Worm (Caenorhabditis elegans) whole organism, late embryonic: ENCODE data around the gene F40G9.18.
"Not testable (repeated sequence)": the region's sequence is repeated elsewhere in the genome, so short reads cannot be mapped to it uniquely, and the experiment has no call there.

Experiments used
- C08G9.2 ChIP-seq: sonication (generic microtip); optimal IDR thresholded peaks from 2 replicates; lab custom pipeline; 2016; ENCODE audit warnings: mild to moderate bottlenecking, missing genetic modification characterization, moderate library complexity, missing compliant biosample characterization
- C38D4.7 ChIP-seq: fragments of 200-800 bp; sonication (Bioruptor generic); optimal IDR thresholded peaks from 2 replicates; lab custom pipeline; 2018; ENCODE audit warnings: mild to moderate bottlenecking, missing genetic modification characterization, moderate library complexity, missing compliant biosample characterization
- K09A11.1 ChIP-seq: sonication (generic microtip); optimal IDR thresholded peaks from 2 replicates; lab custom pipeline; 2017; ENCODE audit warnings: antibody characterized with exemption, mild to moderate bottlenecking, missing genetic modification characterization, missing compliant biosample characterization; ENCODE audit not compliant: insufficient read depth
- T23F11.4 ChIP-seq: fragments of 200-800 bp; sonication (Bioruptor generic); optimal IDR thresholded peaks from 2 replicates; lab custom pipeline; 2018; ENCODE audit warnings: mild to moderate bottlenecking, missing genetic modification characterization, missing compliant biosample characterization
- Y22D7AL.16 ChIP-seq: sonication (generic microtip); optimal IDR thresholded peaks from 2 replicates; lab custom pipeline; 2016; ENCODE audit warnings: missing genetic modification characterization, missing compliant biosample characterization
- ceh-18 ChIP-seq: sonication (generic microtip); optimal IDR thresholded peaks from 2 replicates; lab custom pipeline; 2016; ENCODE audit warnings: missing genetic modification characterization, missing compliant biosample characterization
- ceh-22 ChIP-seq: sonication (generic microtip); optimal IDR thresholded peaks from 2 replicates; lab custom pipeline; 2017; ENCODE audit warnings: missing biosample characterization, missing genetic modification characterization
- ceh-31 ChIP-seq: sonication (generic microtip); optimal IDR thresholded peaks from 2 replicates; lab custom pipeline; 2016; ENCODE audit warnings: missing genetic modification characterization, missing compliant biosample characterization
- ceh-34 ChIP-seq: sonication (generic microtip); optimal IDR thresholded peaks from 2 replicates; lab custom pipeline; 2016; ENCODE audit warnings: mild to moderate bottlenecking, missing genetic modification characterization, missing compliant biosample characterization
- ceh-45 ChIP-seq: fragments of 200-800 bp; sonication (Bioruptor generic); IDR thresholded peaks from 2 replicates; pipeline ENCODE4 v1.3.6; 2022; ENCODE audit warnings: missing genetic modification reagents, missing genetic modification characterization, missing compliant biosample characterization
- ceh-48 ChIP-seq: sonication (generic microtip); optimal IDR thresholded peaks from 2 replicates; lab custom pipeline; 2016; ENCODE audit warnings: missing genetic modification characterization, inconsistent platforms, missing compliant biosample characterization
- ceh-6 ChIP-seq: fragments of 200-800 bp; sonication (Bioruptor generic); optimal IDR thresholded peaks from 2 replicates; lab custom pipeline; 2018; ENCODE audit warnings: mild to moderate bottlenecking, missing genetic modification characterization, missing compliant biosample characterization
- ceh-9 ChIP-seq: sonication (generic microtip); optimal IDR thresholded peaks from 2 replicates; lab custom pipeline; 2016; ENCODE audit warnings: mild to moderate bottlenecking, missing genetic modification characterization, inconsistent platforms, missing compliant biosample characterization
- che-1 ChIP-seq: sonication (generic microtip); optimal IDR thresholded peaks from 2 replicates; lab custom pipeline; 2016; ENCODE audit warnings: mild to moderate bottlenecking, missing genetic modification characterization, missing compliant biosample characterization
- dmd-4 ChIP-seq: sonication (generic microtip); optimal IDR thresholded peaks from 2 replicates; lab custom pipeline; 2016; ENCODE audit warnings: borderline replicate concordance, missing genetic modification characterization, missing compliant biosample characterization
- elt-4 ChIP-seq: sonication (generic microtip); optimal IDR thresholded peaks from 2 replicates; lab custom pipeline; 2016; ENCODE audit warnings: missing genetic modification characterization, missing compliant biosample characterization
- ets-4 ChIP-seq: sonication (generic microtip); optimal IDR thresholded peaks from 2 replicates; lab custom pipeline; 2016; ENCODE audit warnings: missing genetic modification characterization, missing compliant biosample characterization
- eyg-1 ChIP-seq: sonication (generic microtip); optimal IDR thresholded peaks from 2 replicates; lab custom pipeline; 2016; ENCODE audit warnings: missing genotype, missing genetic modification characterization, missing compliant biosample characterization
- fax-1 ChIP-seq: sonication (generic microtip); optimal IDR thresholded peaks from 2 replicates; lab custom pipeline; 2016; ENCODE audit warnings: missing genotype, missing genetic modification characterization, missing compliant biosample characterization
- fkh-10 ChIP-seq: fragments of 150-350 bp; optimal IDR thresholded peaks from 2 replicates; lab custom pipeline; 2014; ENCODE audit warnings: missing biosample characterization, missing genetic modification reagents, missing genetic modification characterization
- fkh-6 ChIP-seq: sonication (generic microtip); optimal IDR thresholded peaks from 2 replicates; lab custom pipeline; 2016; ENCODE audit warnings: missing genetic modification characterization, missing compliant biosample characterization
- gmeb-2 ChIP-seq: sonication (generic microtip); optimal IDR thresholded peaks from 2 replicates; lab custom pipeline; 2016; ENCODE audit warnings: missing genetic modification characterization, inconsistent platforms, missing compliant biosample characterization
- hlh-13 ChIP-seq: fragments of 200-800 bp; sonication (Bioruptor generic); optimal IDR thresholded peaks from 2 replicates; lab custom pipeline; 2018; ENCODE audit warnings: mild to moderate bottlenecking, missing genetic modification characterization, missing compliant biosample characterization
- hlh-30 ChIP-seq: sonication (generic microtip); optimal IDR thresholded peaks from 2 replicates; lab custom pipeline; 2017; ENCODE audit warnings: antibody characterized with exemption, missing genetic modification characterization, missing compliant biosample characterization; ENCODE audit not compliant: insufficient read depth
- hlh-6 ChIP-seq: sonication (generic microtip); optimal IDR thresholded peaks from 2 replicates; lab custom pipeline; 2016; ENCODE audit warnings: missing genotype, missing genetic modification characterization, missing compliant biosample characterization
- hlh-8 ChIP-seq: sonication (generic microtip); optimal IDR thresholded peaks from 2 replicates; lab custom pipeline; 2016; ENCODE audit warnings: missing genotype, missing genetic modification characterization, missing compliant biosample characterization
- madf-2 ChIP-seq: sonication (generic microtip); optimal IDR thresholded peaks from 2 replicates; lab custom pipeline; 2017; ENCODE audit warnings: missing genetic modification characterization, missing compliant biosample characterization
- mec-3 ChIP-seq: sonication (generic microtip); optimal IDR thresholded peaks from 2 replicates; lab custom pipeline; 2016; ENCODE audit warnings: borderline replicate concordance, missing genetic modification characterization, missing compliant biosample characterization
- nfya-1 ChIP-seq: sonication (generic microtip); optimal IDR thresholded peaks from 2 replicates; lab custom pipeline; 2017; ENCODE audit warnings: missing genetic modification characterization, mild to moderate bottlenecking, missing compliant biosample characterization, antibody characterized with exemption, moderate library complexity
- nhr-11 ChIP-seq: fragments of 150-350 bp; optimal IDR thresholded peaks from 2 replicates; lab custom pipeline; 2014; ENCODE audit warnings: missing biosample characterization, missing genetic modification characterization
- nhr-232 ChIP-seq: sonication (generic microtip); optimal IDR thresholded peaks from 2 replicates; lab custom pipeline; 2016; ENCODE audit warnings: missing genetic modification characterization, missing compliant biosample characterization
- odd-2 ChIP-seq: sonication (generic microtip); optimal IDR thresholded peaks from 2 replicates; lab custom pipeline; 2017; ENCODE audit warnings: antibody characterized with exemption, mild to moderate bottlenecking, missing genetic modification characterization, missing compliant biosample characterization
- pag-3 ChIP-seq: sonication (generic microtip); optimal IDR thresholded peaks from 2 replicates; lab custom pipeline; 2016; ENCODE audit warnings: missing compliant biosample characterization, missing genetic modification characterization, borderline replicate concordance
- pax-1 ChIP-seq: fragments of 150-350 bp; optimal IDR thresholded peaks from 2 replicates; lab custom pipeline; 2014; ENCODE audit warnings: missing biosample characterization, missing genetic modification characterization
- pha-2 ChIP-seq: sonication (generic microtip); optimal IDR thresholded peaks from 2 replicates; lab custom pipeline; 2017; ENCODE audit warnings: mild to moderate bottlenecking, missing genetic modification characterization, missing compliant biosample characterization
- pha-4 ChIP-seq: fragments of 150-350 bp; optimal IDR thresholded peaks from 2 replicates; lab custom pipeline; 2018; ENCODE audit warnings: missing biosample characterization, missing genetic modification reagents, missing genetic modification characterization
- pqm-1 ChIP-seq: sonication (generic microtip); optimal IDR thresholded peaks from 2 replicates; lab custom pipeline; 2016; ENCODE audit warnings: missing genetic modification characterization, missing compliant biosample characterization
- ref-2 ChIP-seq: sonication (generic microtip); optimal IDR thresholded peaks from 2 replicates; lab custom pipeline; 2016; ENCODE audit warnings: missing genetic modification characterization, missing compliant biosample characterization
- rnt-1 ChIP-seq: sonication (generic microtip); optimal IDR thresholded peaks from 2 replicates; lab custom pipeline; 2016; ENCODE audit warnings: missing genetic modification characterization, missing compliant biosample characterization
- sdc-2 ChIP-seq: sonication (generic microtip); optimal IDR thresholded peaks from 2 replicates; lab custom pipeline; 2016; ENCODE audit warnings: missing genotype, missing genetic modification characterization, missing compliant biosample characterization
- sox-2 ChIP-seq: fragments of 200-800 bp; sonication (Bioruptor generic); IDR thresholded peaks from 2 replicates; pipeline ENCODE4 v1.3.6; 2022; ENCODE audit warnings: missing genetic modification reagents, missing genetic modification characterization, missing compliant biosample characterization
- syd-9 ChIP-seq: sonication (generic microtip); optimal IDR thresholded peaks from 2 replicates; lab custom pipeline; 2016; ENCODE audit warnings: mild to moderate bottlenecking, missing genetic modification characterization, moderate library complexity, missing compliant biosample characterization
- tbx-2 ChIP-seq: sonication (generic microtip); optimal IDR thresholded peaks from 2 replicates; lab custom pipeline; 2016; ENCODE audit warnings: missing genetic modification characterization, missing compliant biosample characterization
- tbx-7 ChIP-seq: sonication (generic microtip); optimal IDR thresholded peaks from 2 replicates; lab custom pipeline; 2016; ENCODE audit warnings: missing genotype, missing genetic modification characterization, missing compliant biosample characterization
- ttx-3 ChIP-seq: sonication (generic microtip); optimal IDR thresholded peaks from 2 replicates; lab custom pipeline; 2016; ENCODE audit warnings: missing genetic modification reagents, missing genetic modification characterization, missing compliant biosample characterization
- unc-55 ChIP-seq: sonication (generic microtip); optimal IDR thresholded peaks from 2 replicates; lab custom pipeline; 2017; ENCODE audit warnings: missing biosample characterization, missing genetic modification reagents, missing genetic modification characterization
- zip-5 ChIP-seq: sonication (generic microtip); optimal IDR thresholded peaks from 2 replicates; lab custom pipeline; 2016; ENCODE audit warnings: missing genetic modification characterization, missing compliant biosample characterization

The F40G9.18 gene

DNA sequence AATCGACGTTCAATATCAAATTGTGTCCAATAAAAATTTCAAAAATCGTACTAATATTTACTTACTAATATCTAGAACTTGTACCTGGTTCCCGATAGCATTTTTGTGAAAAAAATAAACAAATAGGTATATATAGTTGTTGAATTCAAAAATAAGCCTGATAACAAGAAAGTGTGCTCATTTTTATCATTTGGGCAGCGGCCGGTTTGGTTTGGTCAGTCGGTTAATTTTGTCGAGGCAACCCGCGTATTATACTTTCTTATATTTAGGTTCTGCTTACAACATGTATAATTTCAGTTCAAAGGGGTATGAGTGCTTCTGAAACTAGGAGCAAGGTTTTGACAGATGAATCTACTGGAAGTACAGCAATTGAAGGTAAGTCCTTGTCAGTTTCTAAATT is 38.7 kb downstream of the F40G9.18 start, which contains the start of the genes nhr-280 and C29F9.2:
Gene nhr-280 (minus strand): TSS at position 101 of the 400 bp plus-strand sequence.
Gene C29F9.2 (plus strand): TSS at position 298 of the 400 bp plus-strand sequence.
- TF ChIP-seq ceh-34 (no peak), zip-5 (tag; lab: Kevin White, UChicago) (no peak), rnt-1 (tag; lab: Kevin White, UChicago) (no peak), syd-9 (no peak), che-1 (tag; lab: Kevin White, UChicago) (no peak), odd-2 (tag; lab: Kevin White, UChicago) (no peak), ceh-18 (no peak), gmeb-2 (tag; lab: Kevin White, UChicago) (no peak), ref-2 (tag; lab: Kevin White, UChicago) (no peak), ceh-22 (no peak), pax-1 (tag; lab: Kevin White, UChicago) (no peak), pha-2 (tag; lab: Kevin White, UChicago) (no peak), ttx-3 (tag; lab: Kevin White, UChicago) (no peak), hlh-6 (tag; lab: Kevin White, UChicago) (no peak), ceh-6 (GFP tag; lab: Kevin White, UChicago) (no peak), pha-4 (tag; lab: Kevin White, UChicago) (no peak), Y22D7AL.16 (tag; lab: Kevin White, UChicago) (no peak), madf-2 (no peak)

DNA sequence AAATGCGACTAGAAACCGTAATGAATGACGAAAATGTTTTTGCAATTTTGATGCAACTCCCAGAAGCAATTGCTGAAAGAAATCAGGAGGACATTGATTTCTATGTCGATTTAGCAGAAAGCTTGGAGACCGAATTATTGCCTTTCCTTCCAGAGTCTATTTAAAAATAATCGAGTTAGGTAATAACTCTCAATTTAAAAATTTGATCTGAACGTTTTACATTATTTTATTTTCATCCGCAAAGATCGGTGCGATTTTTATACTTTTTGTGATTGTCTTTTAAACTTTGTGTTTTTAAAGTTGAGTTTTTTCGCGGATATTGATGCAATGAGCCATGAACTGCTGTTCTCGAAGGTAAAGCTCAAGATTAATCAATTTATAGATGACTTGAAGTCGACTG is 44.9 kb downstream of the F40G9.18 start, which contains the start of gene pals-23:
Gene pals-23 (plus strand): TSS at position 301 of the 400 bp plus-strand sequence.
- TF ChIP-seq C08G9.2 (tag; lab: Kevin White, UChicago) (no peak), hlh-13 (no peak), hlh-8 (tag; lab: Kevin White, UChicago) (no peak), ceh-34 (no peak), C38D4.7 (GFP tag; lab: Kevin White, UChicago) (no peak), elt-4 (tag; lab: Kevin White, UChicago) (no peak), mec-3 (tag; lab: Kevin White, UChicago) (no peak), zip-5 (tag; lab: Kevin White, UChicago) (no peak), nhr-11 (tag; lab: Kevin White, UChicago) (no peak), ceh-31 (tag; lab: Kevin White, UChicago) (no peak), fax-1 (no peak), madf-2 (no peak), fkh-10 (GFP tag; lab: Kevin White, UChicago) (no peak)

- TF ChIP-seq sox-2 (GFP tag; lab: Robert Waterston, UW); tbx-2 (tag; lab: Kevin White, UChicago); dmd-4 (tag; lab: Kevin White, UChicago): not testable (repeated sequence)
These were observed 47.4 kb downstream of the F40G9.18 start, which contains the start of gene C29F9.12 for ce11 chrIII:121983-122449. TSS of gene C29F9.12 (minus strand) at chrIII:122033.

DNA sequence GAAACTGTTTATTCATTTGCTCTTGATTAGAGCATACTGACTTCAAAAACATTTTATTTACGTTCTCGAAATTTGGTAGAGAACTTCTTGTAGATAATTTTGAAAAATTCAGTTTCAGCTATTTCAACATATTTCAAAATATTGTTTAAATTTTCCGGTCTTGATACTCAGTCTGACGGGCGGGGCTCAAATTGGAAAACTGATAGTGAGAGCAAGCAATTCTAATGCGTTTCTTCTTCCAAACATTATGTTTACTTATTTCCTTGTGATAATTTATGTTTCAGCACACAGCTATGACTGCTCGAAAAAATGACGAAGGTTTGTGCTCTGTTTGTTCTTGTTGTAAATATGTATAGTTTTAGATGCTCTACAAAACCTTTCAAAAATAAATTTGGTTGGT is 49.2 kb downstream of the F40G9.18 start, which contains the start of gene pals-24:
Gene pals-24 (plus strand): TSS at position 237 of the 400 bp plus-strand sequence.
- TF ChIP-seq K09A11.1 (no peak), tbx-7 (no peak), ceh-9 (tag; lab: Kevin White, UChicago) (no peak), ceh-34 (no peak), fkh-6 (tag; lab: Kevin White, UChicago) (no peak), nhr-232 (tag; lab: Kevin White, UChicago) (no peak), ceh-45 (GFP tag; lab: Robert Waterston, UW) (no peak), nfya-1 (tag; lab: Kevin White, UChicago) (no peak), C08G9.2 (tag; lab: Kevin White, UChicago) (no peak), hlh-30 (tag; lab: Kevin White, UChicago) (no peak), eyg-1 (tag; lab: Kevin White, UChicago) (no peak), hlh-13 (no peak), pqm-1 (tag; lab: Kevin White, UChicago) (no peak), unc-55 (GFP tag; lab: Kevin White, UChicago) (no peak), sdc-2 (tag; lab: Kevin White, UChicago) (no peak), ets-4 (tag; lab: Kevin White, UChicago) (no peak), ceh-48 (tag; lab: Kevin White, UChicago) (no peak), pag-3 (tag; lab: Kevin White, UChicago) (no peak), T23F11.4 (GFP tag; lab: Kevin White, UChicago) (no peak), syd-9 (no peak)
